Worm (Caenorhabditis elegans): ENCODE results near the gene sups-1.

The sups-1 gene

ce11 chrX:5999103-5999554 lies 4.8 kb upstream of the sups-1 start, which contains the start of gene F22F4.9:
Gene F22F4.9, minus strand, starts transcription at chrX:5999504.
- TF ChIP-seq unc-120 (tag; optimal IDR thresholded peaks at IDR 0.05; ENCODE audit: poor library complexity, severe bottlenecking) (no peak), mls-2 (tag; optimal IDR thresholded peaks at IDR 0.05) (no peak), unc-39 (tag; optimal IDR thresholded peaks at IDR 0.05) (no peak), nhr-237 (tag; optimal IDR thresholded peaks at IDR 0.05) (no peak), lin-13 (tag; optimal IDR thresholded peaks at IDR 0.05) (no peak), ceh-39 (tag; optimal IDR thresholded peaks at IDR 0.05) (no peak), unc-62 (GFP tag; optimal IDR thresholded peaks at IDR 0.05) (no peak), lin-32 (GFP tag; optimal IDR thresholded peaks at IDR 0.05) (no peak), sem-2 (GFP tag; optimal IDR thresholded peaks at IDR 0.05) (no peak), zip-8 (tag; optimal IDR thresholded peaks at IDR 0.05) (no peak), hlh-1 (tag; optimal IDR thresholded peaks at IDR 0.05) (no peak), blmp-1 (tag; optimal IDR thresholded peaks at IDR 0.05) (no peak), mep-1 (tag; optimal IDR thresholded peaks at IDR 0.05) (no peak), flh-1 (GFP tag; optimal IDR thresholded peaks at IDR 0.05) (no peak), nhr-12 (tag; optimal IDR thresholded peaks at IDR 0.05) (no peak), bed-3 (GFP tag; optimal IDR thresholded peaks at IDR 0.05) (no peak), cnd-1 (tag; optimal IDR thresholded peaks at IDR 0.05) (no peak)

- no peak for TF ChIP-seq nhr-28 (tag; optimal IDR thresholded peaks at IDR 0.05)
- no peak for TF ChIP-seq nhr-76 (tag; optimal IDR thresholded peaks at IDR 0.05)
- no peak for TF ChIP-seq cnd-1 (tag; optimal IDR thresholded peaks at IDR 0.05)
- TF ChIP-seq nhr-2 (tag; optimal IDR thresholded peaks at IDR 0.05), result no peak
- TF ChIP-seq ceh-39 (tag; optimal IDR thresholded peaks at IDR 0.05), result no peak
- no peak for TF ChIP-seq ceh-43 (GFP tag; optimal IDR thresholded peaks at IDR 0.05)
- no peak for TF ChIP-seq snpc-4 (tag; optimal IDR thresholded peaks at IDR 0.05)
- TF ChIP-seq lsy-2 (tag; optimal IDR thresholded peaks at IDR 0.05), result no peak
- no peak for TF ChIP-seq blmp-1 (tag; optimal IDR thresholded peaks at IDR 0.05)
These were observed 2.5 kb upstream of the sups-1 start, which contains the start of gene F22F4.4 for ce11 chrX:6001432-6001831. Gene F22F4.4, minus strand, starts transcription at chrX:6001532.

ce11 chrX:6002479-6002878 lies 1.5 kb upstream of the sups-1 start:
- no peak for TF ChIP-seq flh-1 (GFP tag; optimal IDR thresholded peaks at IDR 0.05)
- TF ChIP-seq pha-4 (tag; optimal IDR thresholded peaks at IDR 0.05), result no peak
- TF ChIP-seq ces-1 (GFP tag; optimal IDR thresholded peaks at IDR 0.05), result no peak
- no peak for TF ChIP-seq cnd-1 (tag; optimal IDR thresholded peaks at IDR 0.05)
- TF ChIP-seq nhr-12 (tag; optimal IDR thresholded peaks at IDR 0.05), result no peak
- no peak for TF ChIP-seq ham-2 (GFP tag; optimal IDR thresholded peaks at IDR 0.05)
- TF ChIP-seq hlh-1 (tag; optimal IDR thresholded peaks at IDR 0.05), result no peak
- no peak for TF ChIP-seq nhr-76 (tag; optimal IDR thresholded peaks at IDR 0.05)
- no peak for TF ChIP-seq drap-1 (GFP tag; optimal IDR thresholded peaks at IDR 0.05)
- TF ChIP-seq ceh-43 (GFP tag; optimal IDR thresholded peaks at IDR 0.05), result no peak
- no peak for TF ChIP-seq nhr-2 (tag; optimal IDR thresholded peaks at IDR 0.05)
- TF ChIP-seq ceh-83 (GFP tag; optimal IDR thresholded peaks at IDR 0.05), result no peak
- TF ChIP-seq unc-39 (tag; optimal IDR thresholded peaks at IDR 0.05), result no peak
- no peak for TF ChIP-seq elt-3 (tag; optimal IDR thresholded peaks at IDR 0.05)
- TF ChIP-seq ztf-11 (tag; optimal IDR thresholded peaks at IDR 0.05), result no peak

ce11 chrX:6004315-6004714 lies 362 bp downstream of the sups-1 start:
- TF ChIP-seq blmp-1 (tag; optimal IDR thresholded peaks at IDR 0.05), result peak; percentile 60
- TF ChIP-seq snpc-4 (tag; optimal IDR thresholded peaks at IDR 0.05), result no peak
- TF ChIP-seq lin-13 (tag; optimal IDR thresholded peaks at IDR 0.05), result no peak
- TF ChIP-seq lsy-2 (tag; optimal IDR thresholded peaks at IDR 0.05), result no peak
- no peak for TF ChIP-seq cnd-1 (tag; optimal IDR thresholded peaks at IDR 0.05)
- no peak for TF ChIP-seq elt-1 (tag; optimal IDR thresholded peaks at IDR 0.05; ENCODE audit: borderline replicate concordance, insufficient read depth)
- TF ChIP-seq unc-120 (tag; optimal IDR thresholded peaks at IDR 0.05; ENCODE audit: poor library complexity, severe bottlenecking), result no peak
- no peak for TF ChIP-seq lin-32 (GFP tag; optimal IDR thresholded peaks at IDR 0.05)
- TF ChIP-seq elt-3 (tag; optimal IDR thresholded peaks at IDR 0.05), result peak; percentile 17

- no peak for TF ChIP-seq unc-62 (GFP tag; optimal IDR thresholded peaks at IDR 0.05)
- TF ChIP-seq bed-3 (GFP tag; optimal IDR thresholded peaks at IDR 0.05), result no peak
- no peak for TF ChIP-seq ceh-83 (GFP tag; optimal IDR thresholded peaks at IDR 0.05)
- TF ChIP-seq ceh-39 (tag; optimal IDR thresholded peaks at IDR 0.05), result no peak
- TF ChIP-seq M03D4.4 (tag; optimal IDR thresholded peaks at IDR 0.05), result no peak
- TF ChIP-seq sem-2 (GFP tag; optimal IDR thresholded peaks at IDR 0.05), result no peak
- no peak for TF ChIP-seq cnd-1 (tag; optimal IDR thresholded peaks at IDR 0.05)
- no peak for TF ChIP-seq sptf-1 (tag; optimal IDR thresholded peaks at IDR 0.05)
- no peak for TF ChIP-seq lsy-2 (tag; optimal IDR thresholded peaks at IDR 0.05)
- no peak for TF ChIP-seq ces-1 (GFP tag; optimal IDR thresholded peaks at IDR 0.05)
- TF ChIP-seq elt-3 (tag; optimal IDR thresholded peaks at IDR 0.05), result no peak
- no peak for TF ChIP-seq mab-5 (tag; optimal IDR thresholded peaks at IDR 0.05)
- no peak for TF ChIP-seq snpc-4 (tag; optimal IDR thresholded peaks at IDR 0.05)
- no peak for TF ChIP-seq ceh-43 (GFP tag; optimal IDR thresholded peaks at IDR 0.05)
- TF ChIP-seq ztf-11 (tag; optimal IDR thresholded peaks at IDR 0.05), result no peak
- TF ChIP-seq unc-39 (tag; optimal IDR thresholded peaks at IDR 0.05), result no peak
- TF ChIP-seq lin-32 (GFP tag; optimal IDR thresholded peaks at IDR 0.05), result no peak
These were observed 6.6 kb downstream of the sups-1 start, which contains the start of gene C09B8.3 for ce11 chrX:6010573-6010972. Gene C09B8.3, minus strand, starts transcription at chrX:6010673.

All from whole organism, mixed stage, embryonic.